Worm (Caenorhabditis elegans): ENCODE data around the gene T19D7.7.

The T19D7.7 gene

ce11 chrX:680920-681319 is at the start of gene T19D7.7:
Gene T19D7.7 (minus strand): TSS chrX:681020.
- TF ChIP-seq ceh-44 (GFP tag; IDR thresholded peaks at IDR 0.05) (no peak), tra-1 (GFP tag; IDR thresholded peaks at IDR 0.05) (no peak), ZK546.5 (tag; optimal IDR thresholded peaks at IDR 0.05) (no peak), skn-1 (tag; optimal IDR thresholded peaks at IDR 0.05) (no peak), D1046.2 (GFP tag; IDR thresholded peaks at IDR 0.05) (no peak), R02D3.7 (tag; optimal IDR thresholded peaks at IDR 0.05) (no peak), lin-38 (GFP tag; IDR thresholded peaks at IDR 0.05) (no peak), nhr-42 (GFP tag; IDR thresholded peaks at IDR 0.05) (no peak), arid-1 (GFP tag; conservative IDR thresholded peaks at IDR 0.05) (no peak), egl-43 (GFP tag; IDR thresholded peaks at IDR 0.05) (no peak), daf-8 (GFP tag; IDR thresholded peaks at IDR 0.05) (no peak), snpc-4 (tag; optimal IDR thresholded peaks at IDR 0.05) (no peak), daf-19 (GFP tag; conservative IDR thresholded peaks at IDR 0.05) (no peak)

- TF ChIP-seq dmd-6 (GFP tag; IDR thresholded peaks at IDR 0.05) (no peak), lin-15B (tag; optimal IDR thresholded peaks at IDR 0.05) (no peak), zip-2 (tag; optimal IDR thresholded peaks at IDR 0.05) (no peak), mep-1 (tag; optimal IDR thresholded peaks at IDR 0.05) (no peak)
These were observed 48.2 kb upstream of the T19D7.7 start for ce11 chrX:729062-729461.

DNA sequence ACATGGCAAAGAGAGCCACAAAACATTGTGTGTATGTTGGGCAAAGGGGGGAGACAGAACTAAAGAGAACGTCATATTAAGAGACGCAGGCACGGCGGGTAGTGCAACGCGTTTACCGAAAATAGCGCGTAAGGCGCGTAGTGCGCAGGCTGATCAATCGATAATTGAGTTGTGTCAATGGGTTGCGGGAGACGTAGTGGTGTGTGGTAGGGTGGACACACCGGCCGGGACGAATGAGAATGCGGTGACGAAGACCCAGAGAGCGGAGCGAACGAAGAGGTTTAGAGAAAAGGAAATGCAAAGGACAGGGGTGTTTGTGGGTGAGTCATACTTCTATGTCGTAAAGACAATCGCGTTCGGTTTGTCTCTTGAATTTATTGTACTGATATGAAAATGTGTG is 46.9 kb upstream of the T19D7.7 start:
- TF ChIP-seq F37D6.2 (tag; optimal IDR thresholded peaks at IDR 0.05) = peak; percentile 42
- no peak for TF ChIP-seq nhr-102 (tag; optimal IDR thresholded peaks at IDR 0.05)
- TF ChIP-seq hmg-1.1 (GFP tag; IDR thresholded peaks at IDR 0.05) = peak; percentile 82
- no peak for TF ChIP-seq spr-3 (GFP tag; optimal IDR thresholded peaks at IDR 0.05)
- TF ChIP-seq ZK546.5 (tag; optimal IDR thresholded peaks at IDR 0.05) = no peak
- TF ChIP-seq F10B5.3 (tag; optimal IDR thresholded peaks at IDR 0.05) = peak; percentile 84
- no peak for TF ChIP-seq snpc-1.2 (GFP tag; IDR thresholded peaks at IDR 0.05)
- no peak for TF ChIP-seq zag-1 (tag; optimal IDR thresholded peaks at IDR 0.05)
- TF ChIP-seq lim-7 (GFP tag; IDR thresholded peaks at IDR 0.05) = no peak
- TF ChIP-seq T26A8.4 (GFP tag; IDR thresholded peaks at IDR 0.05) = peak; percentile 82
- no peak for TF ChIP-seq snpc-4 (tag; optimal IDR thresholded peaks at IDR 0.05)
- peak; percentile 22 for TF ChIP-seq pqm-1 (tag; optimal IDR thresholded peaks at IDR 0.05)
- TF ChIP-seq hlh-30 (tag; optimal IDR thresholded peaks at IDR 0.05; ENCODE audit: insufficient read depth) = peak; percentile 81
- TF ChIP-seq dve-1 (tag; optimal IDR thresholded peaks at IDR 0.05; ENCODE audit: insufficient read depth) = peak; percentile 79
- TF ChIP-seq lin-15B (tag; optimal IDR thresholded peaks at IDR 0.05) = no peak
- no peak for TF ChIP-seq daf-19 (GFP tag; conservative IDR thresholded peaks at IDR 0.05)
- TF ChIP-seq tag-97 (GFP tag; IDR thresholded peaks at IDR 0.05) = no peak
- 0 out of 2 replicates have a peak, but pooled peaks have one; percentile 55 for TF ChIP-seq nhr-42 (GFP tag; IDR thresholded peaks at IDR 0.05)
- peak in 1 of 2 experiments; percentile 61 for TF ChIP-seq lsy-2 (tag; optimal IDR thresholded peaks at IDR 0.05)
- TF ChIP-seq skn-1 (tag; optimal IDR thresholded peaks at IDR 0.05) = no peak
- peak; percentile 90 for TF ChIP-seq hlh-11 (tag; optimal IDR thresholded peaks at IDR 0.05)
- TF ChIP-seq lir-3 (tag; optimal IDR thresholded peaks at IDR 0.05) = peak; percentile 18
- TF ChIP-seq mes-2 (tag; optimal IDR thresholded peaks at IDR 0.05; ENCODE audit: poor library complexity, severe bottlenecking) = peak; percentile 78
- TF ChIP-seq zfp-3 (GFP tag; conservative IDR thresholded peaks at IDR 0.05) = 0 out of 2 replicates have a peak, but pooled peaks have one; percentile 13
- TF ChIP-seq nhr-28 (tag; optimal IDR thresholded peaks at IDR 0.05) = peak; percentile 79
- peak; percentile 55; the same call in 1 of the 2 replicates for TF ChIP-seq arid-1 (GFP tag; conservative IDR thresholded peaks at IDR 0.05)
- 0 out of 2 replicates have a peak, but pooled peaks have one; percentile 24 for TF ChIP-seq dmd-9 (GFP tag; IDR thresholded peaks at IDR 0.05)
- no peak for TF ChIP-seq ama-1 (optimal IDR thresholded peaks at IDR 0.05)
- peak in 1 of 2 experiments; percentile 29 for TF ChIP-seq mdl-1 (tag; optimal IDR thresholded peaks at IDR 0.05)
- TF ChIP-seq D1046.2 (GFP tag; IDR thresholded peaks at IDR 0.05) = no peak
- TF ChIP-seq ctbp-1 (GFP tag; IDR thresholded peaks at IDR 0.05) = peak; percentile 66
- peak; percentile 53 for TF ChIP-seq spr-1 (tag; optimal IDR thresholded peaks at IDR 0.05)
- peak; percentile 69 for TF ChIP-seq jun-1 (tag; optimal IDR thresholded peaks at IDR 0.05)
- TF ChIP-seq ztf-7 (tag; optimal IDR thresholded peaks at IDR 0.05) = no peak
- no peak for TF ChIP-seq Y75B8A.6 (GFP tag; IDR thresholded peaks at IDR 0.05)
- no peak for TF ChIP-seq Y5F2A.4 (GFP tag; optimal IDR thresholded peaks at IDR 0.05)
- no peak for TF ChIP-seq nhr-10 (tag; optimal IDR thresholded peaks at IDR 0.05)
- peak; percentile 44 for TF ChIP-seq lin-38 (GFP tag; IDR thresholded peaks at IDR 0.05)
- TF ChIP-seq nhr-11 (tag; optimal IDR thresholded peaks at IDR 0.05) = peak; percentile 42
